Fruit fly (Drosophila melanogaster) whole organism, embryonic: Measurements from ENCODE around the gene Sfp79B.

Experiments used
- B-H2 ChIP-seq: fragments of 200-800 bp; sonication (Bioruptor generic); optimal IDR thresholded peaks from 2 replicates; lab custom pipeline; 2018; ENCODE audit warnings: missing biosample characterization, mild to moderate bottlenecking, missing genetic modification characterization
- CG10979 ChIP-seq: fragments of 200-800 bp; sonication (Bioruptor generic); optimal IDR thresholded peaks from 2 replicates; lab custom pipeline; 2018; ENCODE audit warnings: missing biosample characterization, mild to moderate bottlenecking, missing genetic modification characterization, moderate library complexity
- CG12104 ChIP-seq: fragments of 200-800 bp; sonication (Bioruptor generic); optimal IDR thresholded peaks from 3 replicates; lab custom pipeline; 2016; ENCODE audit warnings: missing biosample characterization, missing genetic modification characterization
- CG1602 ChIP-seq: fragments of 200-800 bp; sonication (Bioruptor generic); optimal IDR thresholded peaks from 3 replicates; lab custom pipeline; 2016; ENCODE audit warnings: missing biosample characterization, missing genetic modification characterization
- CG17385 ChIP-seq: fragments of 200-800 bp; sonication (Bioruptor generic); optimal IDR thresholded peaks from 3 replicates; lab custom pipeline; 2018; ENCODE audit warnings: missing biosample characterization, mild to moderate bottlenecking, missing genetic modification characterization
- CG18764 ChIP-seq: fragments of 200-800 bp; sonication (Bioruptor generic); optimal IDR thresholded peaks from 3 replicates; lab custom pipeline; 2016; ENCODE audit warnings: missing biosample characterization, missing genetic modification characterization
- CG30403 ChIP-seq: fragments of 200-800 bp; sonication (Bioruptor generic); optimal IDR thresholded peaks from 3 replicates; lab custom pipeline; 2016; ENCODE audit warnings: missing biosample characterization, missing genetic modification characterization
- CG32767 ChIP-seq: fragments of 200-800 bp; sonication (Bioruptor generic); IDR thresholded peaks from 2 replicates; pipeline ENCODE4 v1.3.6; 2022; ENCODE audit warnings: missing biosample characterization, missing genetic modification characterization
- CG3281 ChIP-seq: fragments of 200-800 bp; sonication (Bioruptor generic); optimal IDR thresholded peaks from 3 replicates; lab custom pipeline; 2017; ENCODE audit warnings: missing biosample characterization, mild to moderate bottlenecking, missing genetic modification characterization
- CG34376 ChIP-seq: fragments of 200-800 bp; sonication (Bioruptor generic); optimal IDR thresholded peaks from 2 replicates; lab custom pipeline; 2018; ENCODE audit warnings: missing biosample characterization, mild to moderate bottlenecking, missing genetic modification characterization
- CG4328 ChIP-seq: fragments of 200-800 bp; sonication (Bioruptor generic); optimal IDR thresholded peaks from 3 replicates; lab custom pipeline; 2017; ENCODE audit warnings: missing biosample characterization, missing genetic modification reagents, missing genetic modification characterization
- CG6854 ChIP-seq: fragments of 200-800 bp; sonication (Bioruptor generic); optimal IDR thresholded peaks from 3 replicates; lab custom pipeline; 2017; ENCODE audit warnings: missing biosample characterization, mild to moderate bottlenecking, missing genetic modification characterization
- CG7963 ChIP-seq: fragments of 200-800 bp; sonication (Bioruptor generic); IDR thresholded peaks from 3 replicates; pipeline ENCODE4 v1.3.6; 2022; ENCODE audit warnings: missing biosample characterization, missing genetic modification characterization; ENCODE audit not compliant: partially characterized antibody
- CG8281 ChIP-seq: fragments of 200-800 bp; sonication (Bioruptor generic); optimal IDR thresholded peaks from 2 replicates; lab custom pipeline; 2018; ENCODE audit warnings: missing biosample characterization, mild to moderate bottlenecking, missing genetic modification characterization, moderate library complexity
- CG8359 ChIP-seq: fragments of 200-800 bp; sonication (Bioruptor generic); optimal IDR thresholded peaks from 2 replicates; lab custom pipeline; 2017; ENCODE audit warnings: missing biosample characterization, mild to moderate bottlenecking, missing genetic modification characterization, borderline replicate concordance
- Doc3 ChIP-seq: fragments of 200-800 bp; sonication (Bioruptor generic); IDR thresholded peaks from 3 replicates; pipeline ENCODE4 v1.3.6; 2022; ENCODE audit warnings: missing biosample characterization, missing genetic modification characterization; ENCODE audit not compliant: partially characterized antibody
- Dp ChIP-seq: fragments of 200-800 bp; sonication (Bioruptor generic); optimal IDR thresholded peaks from 2 replicates; lab custom pipeline; 2018; ENCODE audit warnings: missing biosample characterization, mild to moderate bottlenecking, missing genetic modification characterization, moderate library complexity
- Fer1 ChIP-seq: fragments of 200-800 bp; sonication (Bioruptor generic); optimal IDR thresholded peaks from 2 replicates; lab custom pipeline; 2017; ENCODE audit warnings: missing biosample characterization, mild to moderate bottlenecking, missing genetic modification characterization
- Lhr ChIP-seq: fragments of 200-800 bp; sonication (Bioruptor generic); optimal IDR thresholded peaks from 3 replicates; lab custom pipeline; 2017; ENCODE audit warnings: mild to moderate bottlenecking, missing biosample characterization, missing genetic modification reagents, missing genetic modification characterization
- Rx ChIP-seq: fragments of 200-800 bp; sonication (Bioruptor generic); IDR thresholded peaks from 2 replicates; pipeline ENCODE4 v1.3.6; 2022; ENCODE audit warnings: missing biosample characterization, missing genetic modification characterization
- Sin3A ChIP-seq: fragments of >200 bp; optimal IDR thresholded peaks from 2 replicates; lab custom pipeline; 2018
- Sry-β ChIP-seq: fragments of 200-800 bp; sonication (Bioruptor generic); optimal IDR thresholded peaks from 2 replicates; lab custom pipeline; 2018; ENCODE audit warnings: missing biosample characterization, mild to moderate bottlenecking, missing genetic modification characterization, moderate library complexity
- Vsx1 ChIP-seq: fragments of 200-800 bp; sonication (Bioruptor generic); optimal IDR thresholded peaks from 2 replicates; lab custom pipeline; 2017; ENCODE audit warnings: missing biosample characterization, mild to moderate bottlenecking, missing genetic modification characterization, missing genetic modification reagents
- Xbp1 ChIP-seq: fragments of 200-800 bp; sonication (Bioruptor generic); optimal IDR thresholded peaks from 3 replicates; lab custom pipeline; 2016; ENCODE audit warnings: missing biosample characterization, mild to moderate bottlenecking, missing genetic modification characterization
- YL-1 ChIP-seq: fragments of 200-800 bp; sonication (Bioruptor generic); optimal IDR thresholded peaks from 3 replicates; lab custom pipeline; 2017; ENCODE audit warnings: missing biosample characterization, mild to moderate bottlenecking, missing genetic modification characterization
- al ChIP-seq: fragments of 200-800 bp; sonication (Bioruptor generic); IDR thresholded peaks from 2 replicates; pipeline ENCODE4 v1.3.6; 2022; ENCODE audit warnings: missing biosample characterization, missing genetic modification characterization
- amos ChIP-seq: fragments of 200-800 bp; sonication (Bioruptor generic); IDR thresholded peaks from 2 replicates; pipeline ENCODE4 v1.3.6; 2022; ENCODE audit warnings: missing biosample characterization, missing genetic modification characterization; ENCODE audit not compliant: partially characterized antibody
- ash1 ChIP-seq: fragments of 200-800 bp; sonication (Bioruptor generic); optimal IDR thresholded peaks from 2 replicates; lab custom pipeline; 2018; ENCODE audit warnings: missing biosample characterization, mild to moderate bottlenecking, missing genetic modification characterization
- ato ChIP-seq: fragments of 200-800 bp; sonication (Bioruptor generic); IDR thresholded peaks from 2 replicates; pipeline ENCODE4 v1.3.6; 2022; ENCODE audit warnings: missing biosample characterization, missing genetic modification characterization; ENCODE audit not compliant: partially characterized antibody
- cad ChIP-seq: fragments of >200 bp; optimal IDR thresholded peaks from 2 replicates; lab custom pipeline; 2017; ENCODE audit warnings: missing biosample characterization, missing genetic modification characterization
- cas ChIP-seq: fragments of 200-800 bp; sonication (Bioruptor generic); IDR thresholded peaks from 2 replicates; pipeline ENCODE4 v1.3.6; 2022; ENCODE audit warnings: missing biosample characterization, missing genetic modification characterization
- chn ChIP-seq: fragments of 200-800 bp; sonication (Bioruptor generic); optimal IDR thresholded peaks from 2 replicates; lab custom pipeline; 2016; ENCODE audit warnings: missing biosample characterization, missing genetic modification characterization
- ci ChIP-seq: fragments of 200-800 bp; sonication (Bioruptor generic); IDR thresholded peaks from 3 replicates; pipeline ENCODE4 v1.3.6; 2022; ENCODE audit warnings: missing biosample characterization, missing genetic modification characterization
- exex ChIP-seq: fragments of 200-800 bp; sonication (Bioruptor generic); optimal IDR thresholded peaks from 4 replicates; lab custom pipeline; 2018; ENCODE audit warnings: missing biosample characterization, mild to moderate bottlenecking, missing genetic modification characterization, moderate library complexity
- eyg ChIP-seq: fragments of 200-800 bp; sonication (Bioruptor generic); optimal IDR thresholded peaks from 3 replicates; lab custom pipeline; 2016; ENCODE audit warnings: missing biosample characterization, missing genetic modification characterization
- fru ChIP-seq: fragments of >200 bp; optimal IDR thresholded peaks from 2 replicates; lab custom pipeline; 2017
- inv ChIP-seq: fragments of 200-800 bp; sonication (Bioruptor generic); IDR thresholded peaks from 2 replicates; pipeline ENCODE4 v1.3.6; 2022; ENCODE audit warnings: missing biosample characterization, missing genetic modification characterization; ENCODE audit not compliant: partially characterized antibody
- jing ChIP-seq: fragments of 200-800 bp; sonication (Bioruptor generic); optimal IDR thresholded peaks from 2 replicates; lab custom pipeline; 2018; ENCODE audit warnings: missing biosample characterization, mild to moderate bottlenecking, missing genetic modification characterization
- ken ChIP-seq: fragments of 200-800 bp; sonication (Bioruptor generic); IDR thresholded peaks from 3 replicates; pipeline ENCODE4 v1.3.6; 2022; ENCODE audit warnings: missing biosample characterization, missing genetic modification characterization
- luna ChIP-seq: fragments of 200-800 bp; sonication (Bioruptor generic); optimal IDR thresholded peaks from 2 replicates; lab custom pipeline; 2016; ENCODE audit warnings: missing biosample characterization, missing genetic modification characterization
- odd ChIP-seq: fragments of 200-800 bp; sonication (Bioruptor generic); optimal IDR thresholded peaks from 2 replicates; lab custom pipeline; 2017; ENCODE audit warnings: missing biosample characterization, mild to moderate bottlenecking, missing genetic modification characterization
- p53 ChIP-seq: fragments of 200-800 bp; sonication (Bioruptor generic); optimal IDR thresholded peaks from 2 replicates; lab custom pipeline; 2016; ENCODE audit warnings: missing biosample characterization, missing genetic modification characterization
- pfk ChIP-seq: fragments of 200-800 bp; sonication (Bioruptor generic); optimal IDR thresholded peaks from 2 replicates; lab custom pipeline; 2018; ENCODE audit warnings: missing biosample characterization, mild to moderate bottlenecking, missing genetic modification characterization, moderate library complexity
- phol ChIP-seq: fragments of 200-800 bp; sonication (Bioruptor generic); optimal IDR thresholded peaks from 3 replicates; lab custom pipeline; 2018; ENCODE audit warnings: missing biosample characterization, mild to moderate bottlenecking, missing genetic modification characterization, moderate library complexity
- pzg ChIP-seq: fragments of 200-800 bp; sonication (Bioruptor generic); optimal IDR thresholded peaks from 3 replicates; lab custom pipeline; 2018; ENCODE audit warnings: missing biosample characterization, mild to moderate bottlenecking, missing genetic modification characterization, moderate library complexity
- sc ChIP-seq, 3 experiments: fragments of >200 bp in 2 of 3; fragments of 200-800 bp in 1 of 3; sonication (Bioruptor generic) in 1 of 3; optimal IDR thresholded peaks; 2 replicates in 2 of 3; 3 replicates in 1 of 3; lab custom pipeline; 2017; ENCODE audit warnings: mild to moderate bottlenecking in 1 of 3, missing biosample characterization in 1 of 3, missing genetic modification characterization in 1 of 3, missing genetic modification reagents in 1 of 3
- sd ChIP-seq: fragments of 200-800 bp; sonication (Bioruptor generic); optimal IDR thresholded peaks from 3 replicates; lab custom pipeline; 2018; ENCODE audit warnings: missing biosample characterization, mild to moderate bottlenecking, missing genetic modification characterization, moderate library complexity
- shn ChIP-seq: fragments of 200-800 bp; sonication (Bioruptor generic); optimal IDR thresholded peaks from 3 replicates; lab custom pipeline; 2016; ENCODE audit warnings: missing biosample characterization, missing genetic modification characterization
- sug ChIP-seq: fragments of 200-800 bp; optimal IDR thresholded peaks from 2 replicates; lab custom pipeline; 2019; ENCODE audit warnings: missing biosample characterization, mild to moderate bottlenecking, missing genetic modification characterization, moderate library complexity
- twi ChIP-seq: fragments of 200-800 bp; optimal IDR thresholded peaks from 2 replicates; lab custom pipeline; 2019; ENCODE audit warnings: missing biosample characterization, mild to moderate bottlenecking, missing genetic modification characterization, moderate library complexity
- wdn ChIP-seq: fragments of 200-800 bp; sonication (Bioruptor generic); IDR thresholded peaks from 2 replicates; pipeline ENCODE4 v1.3.6; 2022; ENCODE audit warnings: missing biosample characterization, missing genetic modification characterization

The Sfp79B gene

dm6 chr3L:22065694-22066093, 14.4 kb upstream of the Sfp79B start, which contains the start of gene CG14561 (continued):
- TF ChIP-seq phol (peak; percentile 52), CG8281 (tag; lab: Kevin White, UChicago) (no peak), cad (GFP tag; lab: Kevin White, UChicago) (peak; percentile 50), CG32767 (GFP tag; lab: Robert Waterston, UW) (no peak), jing (GFP tag; lab: Kevin White, UChicago) (no peak), al (GFP tag; lab: Robert Waterston, UW) (no peak), Doc3 (GFP tag; lab: Robert Waterston, UW) (peak; percentile 88), sc (optimal IDR thresholded peaks at IDR 0.05; lab: Kevin White, UChicago) (no peak), sc (GFP tag; optimal IDR thresholded peaks at IDR 0.05; lab: Kevin White, UChicago) (no peak), amos (GFP tag; lab: Robert Waterston, UW) (peak; percentile 96), wdn (GFP tag; lab: Robert Waterston, UW) (no peak), CG7963 (GFP tag; lab: Robert Waterston, UW) (peak; percentile 89), eyg (GFP tag; lab: Kevin White, UChicago) (peak; percentile 13), Xbp1 (GFP tag; lab: Kevin White, UChicago) (peak; percentile 38), fru (lab: Kevin White, UChicago) (no peak), CG30403 (peak; percentile 23), Vsx1 (GFP tag; lab: Kevin White, UChicago) (no peak), pzg (peak; percentile 78), chn (GFP tag; lab: Kevin White, UChicago) (no peak), shn (GFP tag; lab: Kevin White, UChicago) (peak; percentile 29), inv (GFP tag; lab: Robert Waterston, UW) (peak; percentile 90), CG4328 (GFP tag; lab: Kevin White, UChicago) (no peak), exex (tag; lab: Kevin White, UChicago) (no peak), p53 (GFP tag; lab: Kevin White, UChicago) (peak; percentile 2), luna (no peak), CG18764 (GFP tag; lab: Kevin White, UChicago) (no peak), Sin3A (lab: Kevin White, UChicago) (peak; percentile 69), ash1 (no peak), CG34376 (GFP tag; lab: Kevin White, UChicago) (no peak), B-H2 (GFP tag; lab: Kevin White, UChicago) (peak; percentile 13), ato (GFP tag; lab: Robert Waterston, UW) (peak; percentile 84), sd (tag; lab: Kevin White, UChicago) (no peak), twi (tag; lab: Kevin White, UChicago) (peak; percentile 7), Dp (peak; percentile 71), ken (GFP tag; lab: Robert Waterston, UW) (no peak; the same call in 2 of the 3 replicates), YL-1 (GFP tag; lab: Kevin White, UChicago) (peak; percentile 28), CG6854 (GFP tag; lab: Kevin White, UChicago) (no peak), Rx (no peak), pfk (peak; percentile 10), Sry-β (GFP tag; lab: Kevin White, UChicago) (peak; percentile 61), CG17385 (GFP tag; lab: Kevin White, UChicago) (no peak), CG12104 (GFP tag; lab: Kevin White, UChicago) (no peak), CG10979 (tag; lab: Kevin White, UChicago) (no peak), ci (GFP tag; lab: Robert Waterston, UW) (peak; percentile 34; the same call in 2 of the 3 replicates), CG3281 (no peak), odd (GFP tag; lab: Kevin White, UChicago) (no peak), Fer1 (GFP tag; lab: Kevin White, UChicago) (no peak), CG8359 (GFP tag; lab: Kevin White, UChicago) (no peak), sug (tag; lab: Kevin White, UChicago) (no peak), Lhr (GFP tag; lab: Kevin White, UChicago) (peak; percentile 29), cas (GFP tag; lab: Robert Waterston, UW) (peak; percentile 34; the same call in 1 of the 2 replicates), CG1602 (GFP tag; lab: Kevin White, UChicago) (no peak)
